Fruit fly (Drosophila melanogaster): ENCODE data around the gene inaF-C.

Gene inaF-C

dm6 chrX:11716731-11717326 lies 14.7 kb downstream of the inaF-C start, which contains the start of gene prtp (continued):
- TF ChIP-seq CG7745 (tag; optimal IDR thresholded peaks at IDR 0.05) (no peak), H15 (GFP tag; IDR thresholded peaks at IDR 0.05) (no peak), CG11723 (GFP tag; optimal IDR thresholded peaks at IDR 0.05) (no peak), danr (GFP tag; IDR thresholded peaks at IDR 0.05) (no peak), CG4360 (GFP tag; IDR thresholded peaks at IDR 0.05) (no peak), CG16863 (GFP tag; optimal IDR thresholded peaks at IDR 0.05) (no peak), repo (GFP tag; optimal IDR thresholded peaks at IDR 0.05) (no peak), Hand (GFP tag; optimal IDR thresholded peaks at IDR 0.05) (no peak), lilli (GFP tag; optimal IDR thresholded peaks at IDR 0.05) (peak; percentile 6), Rx (GFP tag; IDR thresholded peaks at IDR 0.05) (no peak), Spps (tag; optimal IDR thresholded peaks at IDR 0.05) (no peak), CTCF (GFP tag; optimal IDR thresholded peaks at IDR 0.05) (peak; percentile 4), Atf6 (GFP tag; IDR thresholded peaks at IDR 0.05) (no peak), CG13624 (GFP tag; optimal IDR thresholded peaks at IDR 0.05) (no peak)

- peak; percentile 68; the same call in 1 of the 2 replicates for TF ChIP-seq sna (GFP tag; IDR thresholded peaks at IDR 0.05; ENCODE audit: partially characterized antibody)
- no peak; the same call in none of the 2 replicates for TF ChIP-seq hbn (GFP tag; IDR thresholded peaks at IDR 0.05; ENCODE audit: partially characterized antibody)
- TF ChIP-seq Kr (GFP tag; optimal IDR thresholded peaks at IDR 0.05) = no peak
- TF ChIP-seq Ptx1 (GFP tag; IDR thresholded peaks at IDR 0.05) = peak; percentile 89
- no peak for TF ChIP-seq tll (GFP tag; optimal IDR thresholded peaks at IDR 0.05)
- TF ChIP-seq Dbx (GFP tag; IDR thresholded peaks at IDR 0.05) = peak; percentile 84; the same call in 2 of the 3 replicates
- no peak for TF ChIP-seq pita (GFP tag; optimal IDR thresholded peaks at IDR 0.05)
- peak; percentile 79 for TF ChIP-seq jing (GFP tag; optimal IDR thresholded peaks at IDR 0.05)
- peak; percentile 82 for TF ChIP-seq sob (GFP tag; IDR thresholded peaks at IDR 0.05)
- TF ChIP-seq en (GFP tag; optimal IDR thresholded peaks at IDR 0.05) = peak; percentile 67
- peak; percentile 77 for TF ChIP-seq CG3407 (GFP tag; optimal IDR thresholded peaks at IDR 0.05)
- TF ChIP-seq CG12299 (tag; optimal IDR thresholded peaks at IDR 0.05) = peak; percentile 66
- peak; percentile 75 for TF ChIP-seq pum (GFP tag; optimal IDR thresholded peaks at IDR 0.05)
- TF ChIP-seq Hr51 (GFP tag; optimal IDR thresholded peaks at IDR 0.05) = peak; percentile 77 to 88
- no peak for TF ChIP-seq br (optimal IDR thresholded peaks at IDR 0.05)
- TF ChIP-seq CG13624 (GFP tag; optimal IDR thresholded peaks at IDR 0.05) = peak; percentile 95
- no peak for TF ChIP-seq CkIIα-i1 (GFP tag; IDR thresholded peaks at IDR 0.05)
- peak; percentile 9 for TF ChIP-seq mirr (GFP tag; optimal IDR thresholded peaks at IDR 0.05)
- peak; percentile 69 for TF ChIP-seq ewg (GFP tag; optimal IDR thresholded peaks at IDR 0.05)
- peak; percentile 61 for TF ChIP-seq gcm2 (GFP tag; optimal IDR thresholded peaks at IDR 0.05)
- peak; percentile 79 for TF ChIP-seq eyg (GFP tag; optimal IDR thresholded peaks at IDR 0.05)
- TF ChIP-seq CG15696 (tag; optimal IDR thresholded peaks at IDR 0.05) = peak; percentile 87
- no peak for TF ChIP-seq Sin3A (optimal IDR thresholded peaks at IDR 0.05)
- TF ChIP-seq ind (GFP tag; optimal IDR thresholded peaks at IDR 0.05) = peak; percentile 87
- TF ChIP-seq CG6175 (GFP tag; IDR thresholded peaks at IDR 0.05) = peak; percentile 72; the same call in 2 of the 3 replicates
- peak; percentile 67 for TF ChIP-seq CG6254 (GFP tag; optimal IDR thresholded peaks at IDR 0.05)
- peak; percentile 100 for TF ChIP-seq CG12155 (GFP tag; optimal IDR thresholded peaks at IDR 0.05)
- peak; percentile 40 for TF ChIP-seq CG3065 (GFP tag; optimal IDR thresholded peaks at IDR 0.05)
- peak; percentile 58 for TF ChIP-seq vnd (GFP tag; IDR thresholded peaks at IDR 0.05; ENCODE audit: partially characterized antibody)
- peak; percentile 84 for TF ChIP-seq CG4820 (GFP tag; optimal IDR thresholded peaks at IDR 0.05)
- peak; percentile 70 for TF ChIP-seq CG8281 (tag; optimal IDR thresholded peaks at IDR 0.05)
- TF ChIP-seq Usf (GFP tag; optimal IDR thresholded peaks at IDR 0.05) = peak; percentile 83
- TF ChIP-seq CG13775 (GFP tag; optimal IDR thresholded peaks at IDR 0.05) = peak; percentile 85
- TF ChIP-seq sima (GFP tag; optimal IDR thresholded peaks at IDR 0.05) = peak; percentile 61
- TF ChIP-seq CG2712 (tag; optimal IDR thresholded peaks at IDR 0.05) = peak; percentile 93
- peak; percentile 74 for TF ChIP-seq ken (GFP tag; IDR thresholded peaks at IDR 0.05)
Observed at dm6 chrX:11715937-11716730, 15.4 kb downstream of the inaF-C start.
